Fruit fly (Drosophila melanogaster) Kc167 (cell line): ENCODE results near the gene CG42249.

ENCODE experiments used
- Myc ChIP-seq: fragments of >200 bp; optimal IDR thresholded peaks from 2 replicates; lab custom pipeline; 2017; ENCODE audit warnings: missing external identifiers
- h ChIP-seq: fragments of >200 bp; optimal IDR thresholded peaks from 3 replicates; lab custom pipeline; 2018; ENCODE audit warnings: missing external identifiers
- insv ChIP-seq: fragments of >200 bp; optimal IDR thresholded peaks from 3 replicates; lab custom pipeline; 2018; ENCODE audit warnings: missing external identifiers
- psq ChIP-seq: fragments of >200 bp; optimal IDR thresholded peaks from 2 replicates; lab custom pipeline; 2017; ENCODE audit warnings: missing external identifiers
- ttk ChIP-seq: sonication (Bioruptor generic); optimal IDR thresholded peaks from 2 replicates; lab custom pipeline; 2017; ENCODE audit warnings: missing external identifiers

dm6 chrX:11146598-11147176 lies 50.6 kb downstream of the CG42249 start:
- TF ChIP-seq ttk (lab: Kevin White, UChicago) (no peak), insv (no peak), h (no peak), psq (lab: Kevin White, UChicago) (no peak), Myc (lab: Kevin White, UChicago) (no peak)
